Fruit fly (Drosophila melanogaster): ENCODE measurements around the gene cpo.
A peak's percentile ranks its signal among the peaks of the same experiment; 100 is the strongest.

Gene cpo

DNA sequence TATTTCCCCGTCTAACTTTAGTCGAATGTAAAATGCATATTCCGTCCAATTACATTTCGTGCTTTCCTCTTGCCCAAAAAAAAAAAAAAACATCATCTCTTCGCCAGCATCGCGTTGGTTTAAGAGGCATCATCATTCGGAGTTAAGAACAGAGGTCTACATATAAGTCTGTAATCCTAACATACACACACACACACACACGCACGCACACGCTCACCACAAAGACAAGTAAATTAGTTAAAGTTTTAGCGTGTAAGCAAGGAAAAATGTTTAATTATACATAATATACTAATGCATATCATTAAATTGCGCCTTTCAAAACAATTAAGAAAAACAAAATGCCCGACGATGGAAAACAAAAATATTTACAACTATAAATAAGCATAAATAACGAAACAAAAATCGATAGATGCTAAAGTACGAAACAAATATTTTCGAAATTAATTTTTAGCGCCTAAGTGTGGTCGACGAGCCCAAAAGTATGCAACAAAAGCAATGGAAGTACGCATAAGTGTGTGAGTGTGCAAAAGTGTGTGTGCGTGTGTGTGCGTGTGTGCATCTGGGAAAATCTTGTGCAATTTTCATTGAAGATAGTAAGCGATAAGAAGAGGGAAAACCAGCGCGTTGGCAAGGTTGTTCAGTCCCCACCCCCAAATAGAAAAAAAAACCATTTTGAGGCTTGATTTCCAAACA lies 96.2 kb downstream of the cpo start:
- TF ChIP-seq CG12768 (GFP tag; optimal IDR thresholded peaks at IDR 0.05): no peak
- no peak for TF ChIP-seq Mnt (GFP tag; optimal IDR thresholded peaks at IDR 0.05)
- TF ChIP-seq CG5204 (GFP tag; optimal IDR thresholded peaks at IDR 0.05): no peak
- no peak for TF ChIP-seq kay (GFP tag; ENCODE audit: borderline replicate concordance)
- TF ChIP-seq toe (GFP tag; optimal IDR thresholded peaks at IDR 0.05): no peak
- no peak for TF ChIP-seq bab1 (GFP tag; optimal IDR thresholded peaks at IDR 0.05)
- no peak for TF ChIP-seq CG7101 (tag; optimal IDR thresholded peaks at IDR 0.05)
- no peak for TF ChIP-seq cnc (optimal IDR thresholded peaks at IDR 0.05)
- TF ChIP-seq Crg-1 (GFP tag; optimal IDR thresholded peaks at IDR 0.05): no peak
- no peak for TF ChIP-seq CG14711 (tag; optimal IDR thresholded peaks at IDR 0.05)
- TF ChIP-seq CG11617 (GFP tag; optimal IDR thresholded peaks at IDR 0.05): no peak
- TF ChIP-seq CG33017 (tag; optimal IDR thresholded peaks at IDR 0.05): no peak

DNA sequence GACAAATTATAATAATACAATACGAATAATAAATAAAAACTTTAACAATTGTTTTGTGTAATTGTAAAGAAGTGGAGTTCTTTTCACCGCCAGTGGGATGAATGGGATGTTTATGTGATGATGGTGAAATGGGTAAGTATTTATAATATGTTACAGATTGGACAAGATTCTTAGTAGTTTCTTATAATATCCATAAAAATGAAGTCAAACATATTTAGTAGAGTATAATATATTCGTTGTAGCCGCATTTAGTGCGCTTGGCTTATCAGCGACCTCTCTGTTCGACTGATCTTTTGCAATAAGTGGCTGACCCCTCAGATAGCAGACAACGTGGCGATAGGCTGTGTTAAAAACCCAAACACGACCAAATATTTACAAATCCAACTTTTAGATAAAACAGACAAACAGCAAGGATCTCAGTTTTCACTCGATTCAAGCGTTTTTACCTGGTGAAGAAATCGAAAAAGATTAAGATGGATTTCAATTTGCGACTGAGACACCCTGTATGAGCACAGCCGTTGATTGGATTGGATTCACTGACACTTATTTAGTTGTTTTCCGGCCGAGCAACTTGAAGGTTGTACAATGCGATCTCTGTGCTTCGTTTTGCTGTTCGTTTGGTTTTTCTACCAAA lies 99.3 kb downstream of the cpo start, which contains the start of gene DNaseII:
TSS of gene DNaseII (plus strand) at position 548 of the 634 bp plus-strand sequence.
- TF ChIP-seq CG12768 (GFP tag; optimal IDR thresholded peaks at IDR 0.05): peak; percentile 45
- TF ChIP-seq CG14711 (tag; optimal IDR thresholded peaks at IDR 0.05): peak; percentile 49
- TF ChIP-seq Mnt (GFP tag; optimal IDR thresholded peaks at IDR 0.05): no peak
- no peak for TF ChIP-seq kay (GFP tag; ENCODE audit: borderline replicate concordance)
- no peak for TF ChIP-seq cnc (optimal IDR thresholded peaks at IDR 0.05)
- TF ChIP-seq CG11617 (GFP tag; optimal IDR thresholded peaks at IDR 0.05): peak; percentile 4
- no peak for TF ChIP-seq Hr96 (GFP tag; optimal IDR thresholded peaks at IDR 0.05)
- no peak for TF ChIP-seq toe (GFP tag; optimal IDR thresholded peaks at IDR 0.05)
- TF ChIP-seq CG7045 (GFP tag; optimal IDR thresholded peaks at IDR 0.05): peak; percentile 24
- no peak for TF ChIP-seq CG1620 (GFP tag; optimal IDR thresholded peaks at IDR 0.05)
- TF ChIP-seq bab1 (GFP tag; optimal IDR thresholded peaks at IDR 0.05): no peak
- no peak for TF ChIP-seq ovo (GFP tag; optimal IDR thresholded peaks at IDR 0.05)
- no peak for TF ChIP-seq cic (GFP tag; optimal IDR thresholded peaks at IDR 0.05)
- peak; percentile 47 for TF ChIP-seq CG7101 (tag; optimal IDR thresholded peaks at IDR 0.05)
- TF ChIP-seq CG33017 (tag; optimal IDR thresholded peaks at IDR 0.05): peak; percentile 56
- TF ChIP-seq CG5204 (GFP tag; optimal IDR thresholded peaks at IDR 0.05): peak; percentile 0
- TF ChIP-seq Clk (GFP tag; optimal IDR thresholded peaks at IDR 0.05): peak; percentile 9
- no peak for TF ChIP-seq Crg-1 (GFP tag; optimal IDR thresholded peaks at IDR 0.05)
- peak; percentile 2 for TF ChIP-seq tj (GFP tag; optimal IDR thresholded peaks at IDR 0.05)
- TF ChIP-seq pad (GFP tag; optimal IDR thresholded peaks at IDR 0.05): no peak

- TF ChIP-seq Mnt (GFP tag; optimal IDR thresholded peaks at IDR 0.05) (peak; percentile 23), Crg-1 (GFP tag; optimal IDR thresholded peaks at IDR 0.05) (peak; percentile 49), CG1620 (GFP tag; optimal IDR thresholded peaks at IDR 0.05) (peak; percentile 63), CG12768 (GFP tag; optimal IDR thresholded peaks at IDR 0.05) (no peak), kay (GFP tag; ENCODE audit: borderline replicate concordance) (no peak), pad (GFP tag; optimal IDR thresholded peaks at IDR 0.05) (peak; percentile 42), CG14711 (tag; optimal IDR thresholded peaks at IDR 0.05) (peak; percentile 34), CG33017 (tag; optimal IDR thresholded peaks at IDR 0.05) (no peak), ovo (GFP tag; optimal IDR thresholded peaks at IDR 0.05) (no peak), Hr96 (GFP tag; optimal IDR thresholded peaks at IDR 0.05) (peak; percentile 75), cnc (optimal IDR thresholded peaks at IDR 0.05) (no peak), toe (GFP tag; optimal IDR thresholded peaks at IDR 0.05) (peak; percentile 54), CG11617 (GFP tag; optimal IDR thresholded peaks at IDR 0.05) (no peak), Clk (GFP tag; optimal IDR thresholded peaks at IDR 0.05) (no peak), CG5204 (GFP tag; optimal IDR thresholded peaks at IDR 0.05) (peak; percentile 1), CG7045 (GFP tag; optimal IDR thresholded peaks at IDR 0.05) (peak; percentile 25), cic (GFP tag; optimal IDR thresholded peaks at IDR 0.05) (no peak), tj (GFP tag; optimal IDR thresholded peaks at IDR 0.05) (no peak), bab1 (GFP tag; optimal IDR thresholded peaks at IDR 0.05) (peak; percentile 55), CG7101 (tag; optimal IDR thresholded peaks at IDR 0.05) (peak; percentile 37)
These were observed 101.6 kb downstream of the cpo start, which contains the start of gene CG7785 for dm6 chr3R:18021261-18021679. Gene CG7785, plus strand, starts transcription at chr3R:18021600.

dm6 chr3R:18023407-18023806 lies 103.8 kb downstream of the cpo start, which contains the start of gene CG7794:
Gene CG7794, plus strand, starts transcription at chr3R:18023707.
- TF ChIP-seq kay (GFP tag; ENCODE audit: borderline replicate concordance) (no peak), CG7101 (tag; optimal IDR thresholded peaks at IDR 0.05) (no peak), tj (GFP tag; optimal IDR thresholded peaks at IDR 0.05) (no peak), CG12768 (GFP tag; optimal IDR thresholded peaks at IDR 0.05) (no peak), Mnt (GFP tag; optimal IDR thresholded peaks at IDR 0.05) (no peak), toe (GFP tag; optimal IDR thresholded peaks at IDR 0.05) (no peak), ovo (GFP tag; optimal IDR thresholded peaks at IDR 0.05) (no peak), Clk (GFP tag; optimal IDR thresholded peaks at IDR 0.05) (no peak)

DNA sequence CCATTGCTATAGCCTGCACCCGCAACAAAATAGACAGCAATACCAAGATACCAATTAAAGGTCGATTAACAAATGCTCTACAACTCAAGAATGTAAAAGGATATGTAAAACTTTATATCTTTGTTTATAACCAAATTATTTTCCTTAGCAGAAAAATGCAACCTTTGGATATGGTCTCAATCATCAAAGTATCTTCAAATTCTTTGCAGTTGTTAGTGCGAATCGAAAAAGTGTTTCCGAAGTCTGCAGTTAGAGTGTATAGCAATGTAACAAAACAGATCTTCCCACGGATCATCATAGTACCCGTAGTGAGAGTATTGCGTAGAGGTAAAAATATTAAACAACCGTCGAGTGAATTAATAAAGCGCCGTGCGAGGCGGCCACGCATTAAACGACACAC lies 106.9 kb downstream of the cpo start:
- TF ChIP-seq CG7045 (GFP tag; optimal IDR thresholded peaks at IDR 0.05) (no peak), CG11617 (GFP tag; optimal IDR thresholded peaks at IDR 0.05) (no peak), CG12768 (GFP tag; optimal IDR thresholded peaks at IDR 0.05) (no peak), bab1 (GFP tag; optimal IDR thresholded peaks at IDR 0.05) (no peak), toe (GFP tag; optimal IDR thresholded peaks at IDR 0.05) (no peak), cic (GFP tag; optimal IDR thresholded peaks at IDR 0.05) (no peak), pad (GFP tag; optimal IDR thresholded peaks at IDR 0.05) (no peak), Mnt (GFP tag; optimal IDR thresholded peaks at IDR 0.05) (no peak)

DNA sequence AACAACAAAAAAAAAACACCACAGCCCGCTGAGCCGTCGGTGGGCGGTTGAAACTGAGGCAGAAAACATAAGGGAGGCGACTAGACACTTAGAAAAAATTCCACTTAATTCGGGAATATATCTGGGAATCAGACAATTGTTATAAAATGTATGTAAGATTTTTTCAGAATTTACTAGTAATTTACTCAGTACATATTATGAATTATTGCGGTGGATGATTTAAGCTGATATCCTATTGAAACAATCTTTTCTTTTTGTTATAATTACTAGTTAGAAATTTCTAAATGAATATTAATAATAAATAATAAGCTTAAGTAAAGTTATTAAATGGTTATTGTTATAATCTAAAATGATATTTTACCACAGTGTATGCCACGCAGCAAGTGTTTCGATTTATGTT lies 107.7 kb downstream of the cpo start:
- TF ChIP-seq CG12768 (GFP tag; optimal IDR thresholded peaks at IDR 0.05) (no peak), kay (GFP tag; ENCODE audit: borderline replicate concordance) (no peak), CG33017 (tag; optimal IDR thresholded peaks at IDR 0.05) (no peak), CG7101 (tag; optimal IDR thresholded peaks at IDR 0.05) (no peak), Clk (GFP tag; optimal IDR thresholded peaks at IDR 0.05) (no peak), tj (GFP tag; optimal IDR thresholded peaks at IDR 0.05) (no peak), CG5204 (GFP tag; optimal IDR thresholded peaks at IDR 0.05) (no peak), cnc (optimal IDR thresholded peaks at IDR 0.05) (no peak), cic (GFP tag; optimal IDR thresholded peaks at IDR 0.05) (no peak), Hr96 (GFP tag; optimal IDR thresholded peaks at IDR 0.05) (no peak), ovo (GFP tag; optimal IDR thresholded peaks at IDR 0.05) (no peak)

All from whole organism, adult.